Worm (Caenorhabditis elegans) whole organism, L4 larva: ENCODE data around the gene T28B11.1.

Experiments
- F26F4.8 ChIP-seq: fragments of 200-800 bp; sonication (Bioruptor generic); conservative IDR thresholded peaks from 2 replicates; pipeline ENCODE4 v1.3.6; 2022; ENCODE audit warnings: missing genetic modification characterization, missing compliant biosample characterization
- F37D6.2 ChIP-seq: sonication (generic microtip); optimal IDR thresholded peaks from 2 replicates; lab custom pipeline; 2016; ENCODE audit warnings: mild to moderate bottlenecking, missing genetic modification characterization, missing compliant biosample characterization
- T26A8.4 ChIP-seq: fragments of 200-800 bp; sonication (Bioruptor generic); IDR thresholded peaks from 2 replicates; pipeline ENCODE4 v1.3.6; 2022; ENCODE audit warnings: missing genetic modification characterization, missing compliant biosample characterization
- Y48G9A.11 ChIP-seq: fragments of 200-800 bp; sonication (Bioruptor generic); IDR thresholded peaks from 2 replicates; pipeline ENCODE4 v1.3.6; 2022; ENCODE audit warnings: missing genetic modification reagents, missing genetic modification characterization, missing compliant biosample characterization
- Y5F2A.4 ChIP-seq: fragments of 200-800 bp; sonication (Bioruptor generic); optimal IDR thresholded peaks from 2 replicates; lab custom pipeline; 2018; ENCODE audit warnings: mild to moderate bottlenecking, missing genetic modification characterization, missing compliant biosample characterization
- ama-1 ChIP-seq: fragments of 150-350 bp; optimal IDR thresholded peaks from 2 replicates; lab custom pipeline; 2014; ENCODE audit warnings: inconsistent platforms, mixed read lengths
- arid-1 ChIP-seq: fragments of 200-800 bp; sonication (Bioruptor generic); conservative IDR thresholded peaks from 2 replicates; pipeline ENCODE4 v1.3.6; 2022; ENCODE audit warnings: missing genetic modification reagents, missing genetic modification characterization, missing compliant biosample characterization
- ceh-20 ChIP-seq: fragments of 200-800 bp; sonication (Bioruptor generic); IDR thresholded peaks from 2 replicates; pipeline ENCODE4 v1.3.6; 2022; ENCODE audit warnings: missing genetic modification reagents, missing genetic modification characterization, missing compliant biosample characterization
- ceh-28 ChIP-seq: fragments of 150-350 bp; optimal IDR thresholded peaks from 2 replicates; lab custom pipeline; 2014; ENCODE audit warnings: missing biosample characterization, missing genetic modification reagents, missing genetic modification characterization
- ceh-32 ChIP-seq: sonication (generic microtip); optimal IDR thresholded peaks from 2 replicates; lab custom pipeline; 2016; ENCODE audit warnings: mild to moderate bottlenecking, missing genetic modification characterization, missing compliant biosample characterization; ENCODE audit not compliant: poor library complexity
- ceh-62 ChIP-seq: sonication (generic microtip); optimal IDR thresholded peaks from 2 replicates; lab custom pipeline; 2017; ENCODE audit warnings: missing biosample characterization, missing genetic modification characterization
- cey-2 ChIP-seq: sonication (generic microtip); optimal IDR thresholded peaks from 3 replicates; lab custom pipeline; 2017; ENCODE audit warnings: missing genetic modification characterization, mild to moderate bottlenecking, missing compliant biosample characterization, antibody characterized with exemption, borderline replicate concordance; ENCODE audit not compliant: insufficient read depth
- ctbp-1 ChIP-seq: fragments of 200-800 bp; sonication (Bioruptor generic); IDR thresholded peaks from 2 replicates; pipeline ENCODE4 v1.3.6; 2022; ENCODE audit warnings: missing genetic modification reagents, missing genetic modification characterization, missing compliant biosample characterization
- dmd-6 ChIP-seq: fragments of 200-800 bp; sonication (Bioruptor generic); IDR thresholded peaks from 2 replicates; pipeline ENCODE4 v1.3.6; 2022; ENCODE audit warnings: missing genetic modification reagents, missing genetic modification characterization, missing compliant biosample characterization
- dmd-9 ChIP-seq: fragments of 200-800 bp; sonication (Bioruptor generic); IDR thresholded peaks from 2 replicates; pipeline ENCODE4 v1.3.6; 2022; ENCODE audit warnings: missing genetic modification reagents, missing genetic modification characterization, missing compliant biosample characterization
- dpl-1 ChIP-seq: fragments of 150-350 bp; optimal IDR thresholded peaks from 2 replicates; lab custom pipeline; 2014; ENCODE audit warnings: missing biosample characterization, missing genetic modification reagents, missing genetic modification characterization
- egl-43 ChIP-seq: fragments of 200-800 bp; sonication (Bioruptor generic); IDR thresholded peaks from 2 replicates; pipeline ENCODE4 v1.3.6; 2022; ENCODE audit warnings: missing genetic modification reagents, missing genetic modification characterization, missing compliant biosample characterization
- fos-1 ChIP-seq: fragments of 150-350 bp; optimal IDR thresholded peaks from 2 replicates; lab custom pipeline; 2014; ENCODE audit warnings: missing biosample characterization, missing genetic modification characterization
- hif-1 ChIP-seq, 2 experiments: sonication (generic microtip); optimal IDR thresholded peaks; 2 replicates each; lab custom pipeline; 2016 to 2017; ENCODE audit warnings: missing compliant biosample characterization in 2 of 2, missing genetic modification characterization in 2 of 2, missing genetic modification reagents in 2 of 2, missing genotype in 2 of 2, mild to moderate bottlenecking in 1 of 2
- hlh-11 ChIP-seq: fragments of 200-800 bp; sonication (Bioruptor generic); optimal IDR thresholded peaks from 2 replicates; lab custom pipeline; 2018; ENCODE audit warnings: mild to moderate bottlenecking, missing genetic modification characterization, missing compliant biosample characterization
- lin-1 ChIP-seq: fragments of 200-800 bp; sonication (Bioruptor generic); IDR thresholded peaks from 2 replicates; pipeline ENCODE4 v1.3.6; 2022; ENCODE audit warnings: missing genetic modification reagents, missing genetic modification characterization, missing compliant biosample characterization
- lin-39 ChIP-seq: fragments of 150-350 bp; optimal IDR thresholded peaks from 2 replicates; lab custom pipeline; 2014; ENCODE audit warnings: missing biosample characterization, missing genetic modification reagents, missing genetic modification characterization
- lsy-2 ChIP-seq, 2 experiments: fragments of 150-350 bp in 1 of 2; sonication (generic microtip) in 1 of 2; optimal IDR thresholded peaks; 2 replicates each; lab custom pipeline; 2014 to 2017; ENCODE audit warnings: missing biosample characterization in 2 of 2, missing genetic modification characterization in 2 of 2
- madf-5 ChIP-seq, 2 experiments: fragments of 200-800 bp; sonication (Bioruptor generic); IDR thresholded peaks; 2 replicates each; pipeline ENCODE4 v1.3.6; 2022; ENCODE audit warnings: missing compliant biosample characterization in 2 of 2, missing genetic modification characterization in 2 of 2
- madf-9 ChIP-seq: fragments of 200-800 bp; sonication (Bioruptor generic); conservative IDR thresholded peaks from 2 replicates; pipeline ENCODE4 v1.3.6; 2022; ENCODE audit warnings: missing genetic modification reagents, missing genetic modification characterization, missing compliant biosample characterization
- mep-1 ChIP-seq: fragments of 150-350 bp; sonication (generic microtip); optimal IDR thresholded peaks from 3 replicates; lab custom pipeline; 2014; ENCODE audit warnings: missing biosample characterization, missing genetic modification characterization
- mes-2 ChIP-seq: sonication (generic microtip); optimal IDR thresholded peaks from 2 replicates; lab custom pipeline; 2016; ENCODE audit warnings: missing genotype, mild to moderate bottlenecking, missing genetic modification characterization, missing compliant biosample characterization; ENCODE audit not compliant: poor library complexity, severe bottlenecking
- nhr-102 ChIP-seq: sonication (generic microtip); optimal IDR thresholded peaks from 2 replicates; lab custom pipeline; 2016; ENCODE audit warnings: mild to moderate bottlenecking, missing genetic modification characterization, moderate library complexity, missing compliant biosample characterization
- nhr-48 ChIP-seq: sonication (generic microtip); optimal IDR thresholded peaks from 2 replicates; lab custom pipeline; 2016; ENCODE audit warnings: mild to moderate bottlenecking, missing genetic modification characterization, missing compliant biosample characterization
- nhr-6 ChIP-seq: fragments of 150-350 bp; optimal IDR thresholded peaks from 2 replicates; lab custom pipeline; 2014; ENCODE audit warnings: missing biosample characterization, missing genetic modification characterization
- pqm-1 ChIP-seq: sonication (generic microtip); optimal IDR thresholded peaks from 2 replicates; lab custom pipeline; 2017; ENCODE audit warnings: missing biosample characterization, missing genetic modification characterization
- saeg-2 ChIP-seq: fragments of 200-800 bp; sonication (Bioruptor generic); IDR thresholded peaks from 2 replicates; pipeline ENCODE4 v1.3.6; 2022; ENCODE audit warnings: missing genetic modification reagents, missing genetic modification characterization, missing compliant biosample characterization
- sdz-12 ChIP-seq: fragments of 200-800 bp; sonication (Bioruptor generic); optimal IDR thresholded peaks from 2 replicates; lab custom pipeline; 2018; ENCODE audit warnings: mild to moderate bottlenecking, missing genetic modification characterization, missing compliant biosample characterization
- snpc-1.2 ChIP-seq: fragments of 200-800 bp; sonication (Bioruptor generic); IDR thresholded peaks from 2 replicates; pipeline ENCODE4 v1.3.6; 2022; ENCODE audit warnings: missing genetic modification reagents, missing genetic modification characterization, missing compliant biosample characterization
- snpc-4 ChIP-seq: fragments of 150-350 bp; optimal IDR thresholded peaks from 2 replicates; lab custom pipeline; 2014; ENCODE audit warnings: missing biosample characterization, missing genetic modification characterization
- unc-130 ChIP-seq: sonication (generic microtip); optimal IDR thresholded peaks from 2 replicates; lab custom pipeline; 2016; ENCODE audit warnings: missing genetic modification reagents, missing genetic modification characterization, missing compliant biosample characterization
- unc-62 ChIP-seq, 3 experiments: fragments of 150-350 bp in 1 of 3; sonication (generic microtip); optimal IDR thresholded peaks in 2 of 3; peaks in 1 of 3; 1 replicate in 1 of 3; 2 replicates in 2 of 3; lab custom pipeline; 2014 to 2017; ENCODE audit warnings: missing biosample characterization in 3 of 3, missing genetic modification characterization in 3 of 3, missing genetic modification reagents in 3 of 3, missing genotype in 1 of 3
- vab-7 ChIP-seq: fragments of 200-800 bp; sonication (Bioruptor generic); IDR thresholded peaks from 2 replicates; pipeline ENCODE4 v1.3.6; 2022; ENCODE audit warnings: missing genetic modification reagents, missing genetic modification characterization, missing compliant biosample characterization
- zag-1 ChIP-seq: fragments of 150-350 bp; optimal IDR thresholded peaks from 2 replicates; lab custom pipeline; 2014; ENCODE audit warnings: missing biosample characterization, missing genetic modification characterization
- zfp-3 ChIP-seq: fragments of 200-800 bp; sonication (Bioruptor generic); conservative IDR thresholded peaks from 2 replicates; pipeline ENCODE4 v1.3.6; 2022; ENCODE audit warnings: missing genetic modification reagents, missing genetic modification characterization, missing compliant biosample characterization
- zip-11 ChIP-seq: fragments of 200-800 bp; sonication (Bioruptor generic); IDR thresholded peaks from 2 replicates; pipeline ENCODE4 v1.3.6; 2022; ENCODE audit warnings: missing genetic modification characterization, missing compliant biosample characterization
- ztf-11 ChIP-seq: fragments of 150-350 bp; optimal IDR thresholded peaks from 2 replicates; lab custom pipeline; 2014; ENCODE audit warnings: missing biosample characterization, missing genetic modification characterization

The T28B11.1 gene

DNA sequence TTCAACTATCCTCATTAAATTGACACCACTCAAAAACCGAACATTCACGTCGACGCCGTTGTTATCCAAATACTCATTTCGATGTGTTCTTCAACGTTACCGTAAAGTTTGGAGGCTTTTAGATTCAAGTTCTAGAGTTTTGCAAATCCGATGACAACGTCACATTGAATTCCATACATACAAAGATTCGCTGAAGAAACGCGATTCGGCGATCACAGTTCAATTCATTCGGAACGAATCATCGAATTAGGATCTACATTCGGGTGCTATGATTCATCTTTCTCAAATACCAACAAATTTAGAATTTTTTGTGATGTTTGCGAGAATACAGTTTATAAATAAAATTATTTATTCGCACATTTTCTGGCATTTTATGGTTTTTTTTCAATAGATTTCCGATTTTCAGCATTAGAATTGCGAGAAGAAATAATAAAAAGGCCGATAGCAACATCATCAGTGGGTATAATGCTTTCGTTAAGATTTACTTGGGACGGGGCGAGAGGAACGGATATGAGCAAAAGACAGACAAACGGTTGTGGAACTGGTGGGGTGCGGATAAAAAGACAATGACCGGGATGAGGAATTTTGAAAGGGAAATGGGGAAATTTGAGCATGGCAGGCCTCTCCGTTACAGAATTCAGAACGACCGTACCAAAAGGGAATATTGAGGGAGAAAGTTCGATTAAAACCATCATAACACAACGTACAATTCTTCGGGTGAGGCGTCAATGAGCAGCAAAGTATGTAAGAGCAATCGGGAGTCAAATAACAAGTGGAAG is 20.2 kb downstream of the T28B11.1 start:
- peak; percentile 31 for TF ChIP-seq Y5F2A.4
- peak; percentile 26; the same call in 1 of the 2 replicates for TF ChIP-seq Y48G9A.11 (GFP tag; lab: Robert Waterston, UW)
- TF ChIP-seq dpl-1 (GFP tag; lab: Kevin White, UChicago): no peak
- no peak for TF ChIP-seq lsy-2 (tag; optimal IDR thresholded peaks at IDR 0.05; lab: Kevin White, UChicago)
- 0 out of 2 replicates have a peak, but pooled peaks have one; percentile 47 for TF ChIP-seq zfp-3
- no peak for TF ChIP-seq snpc-4 (tag; lab: Kevin White, UChicago)
- TF ChIP-seq unc-130: no peak
- TF ChIP-seq dmd-6: no peak
- TF ChIP-seq hif-1 (tag; optimal IDR thresholded peaks at IDR 0.05; lab: Kevin White, UChicago): peak in 1 of 2 experiments; percentile 12
- peak; percentile 36 for TF ChIP-seq zag-1 (tag; lab: Kevin White, UChicago)
- TF ChIP-seq snpc-1.2 (GFP tag; lab: Robert Waterston, UW): no peak
- TF ChIP-seq lin-39 (tag; lab: Kevin White, UChicago): no peak
- TF ChIP-seq saeg-2 (GFP tag; lab: Robert Waterston, UW): peak; percentile 46; the same call in 1 of the 2 replicates
- TF ChIP-seq arid-1 (GFP tag; lab: Robert Waterston, UW): 0 out of 2 replicates have a peak, but pooled peaks have one; percentile 54
- no peak for TF ChIP-seq madf-9 (GFP tag; lab: Robert Waterston, UW)
- peak; percentile 18 for TF ChIP-seq F37D6.2
- TF ChIP-seq F26F4.8 (GFP tag; lab: Robert Waterston, UW): no peak
- no peak for TF ChIP-seq ceh-32 (tag; lab: Kevin White, UChicago)
- TF ChIP-seq lin-1 (GFP tag; lab: Robert Waterston, UW): no peak
- TF ChIP-seq ztf-11 (tag; lab: Kevin White, UChicago): no peak
- 0 out of 2 replicates have a peak, but pooled peaks have one; percentile 21 for TF ChIP-seq egl-43 (GFP tag; lab: Robert Waterston, UW)
- TF ChIP-seq ceh-20 (GFP tag; lab: Robert Waterston, UW): no peak
- TF ChIP-seq pqm-1: no peak
- TF ChIP-seq nhr-102: no peak
- no peak for TF ChIP-seq dmd-9 (GFP tag; lab: Robert Waterston, UW)
- no peak for TF ChIP-seq nhr-6 (tag; lab: Kevin White, UChicago)
- TF ChIP-seq ceh-28 (tag; lab: Kevin White, UChicago): no peak
- TF ChIP-seq mep-1 (tag; lab: Kevin White, UChicago): peak; percentile 47
- peak; percentile 4 for TF ChIP-seq sdz-12 (GFP tag; lab: Kevin White, UChicago)
- TF ChIP-seq ceh-62: no peak
- no peak for TF ChIP-seq fos-1
- 0 out of 2 replicates have a peak, but pooled peaks have one; percentile 23 for TF ChIP-seq zip-11 (GFP tag; lab: Robert Waterston, UW)
- TF ChIP-seq ama-1 (lab: Kevin White, UChicago): peak; percentile 33
- TF ChIP-seq ctbp-1 (GFP tag; lab: Robert Waterston, UW): no peak
- peak; percentile 21; the same call in 1 of the 2 replicates for TF ChIP-seq T26A8.4 (GFP tag; lab: Robert Waterston, UW)
- TF ChIP-seq unc-62 (GFP tag; optimal IDR thresholded peaks at IDR 0.05 in 1 of 2; lab: Kevin White, UChicago): peak in 1 of 2 experiments; percentile 98
- TF ChIP-seq unc-62 (tag; optimal IDR thresholded peaks at IDR 0.05; lab: Kevin White, UChicago): no peak
- TF ChIP-seq cey-2 (tag; lab: Kevin White, UChicago): no peak
- no peak for TF ChIP-seq mes-2 (tag; lab: Kevin White, UChicago)
- no peak for TF ChIP-seq hlh-11
- TF ChIP-seq madf-5 (GFP tag; IDR thresholded peaks at IDR 0.05; lab: Robert Waterston, UW): no peak
- no peak for TF ChIP-seq nhr-48 (tag; lab: Kevin White, UChicago)
- 0 out of 2 replicates have a peak, but pooled peaks have one; percentile 35 for TF ChIP-seq vab-7 (GFP tag; lab: Robert Waterston, UW)
